Fruit fly (Drosophila melanogaster) whole organism, pupa: ENCODE measurements around the gene CG46383.

ENCODE experiments used
- CG10348 ChIP-seq: fragments of 200-800 bp; sonication (Bioruptor generic); IDR thresholded peaks from 2 replicates; pipeline ENCODE4 v1.3.6; 2022; ENCODE audit warnings: missing biosample characterization, missing genetic modification characterization
- CG12605 ChIP-seq: fragments of 200-800 bp; sonication (Bioruptor generic); IDR thresholded peaks from 2 replicates; pipeline ENCODE4 v1.3.6; 2022; ENCODE audit warnings: missing biosample characterization, missing genetic modification characterization
- CG13204 ChIP-seq: fragments of 200-800 bp; sonication (Bioruptor generic); optimal IDR thresholded peaks from 2 replicates; lab custom pipeline; 2018; ENCODE audit warnings: missing biosample characterization, mild to moderate bottlenecking, missing genetic modification characterization, moderate library complexity
- CG14655 ChIP-seq: fragments of 200-800 bp; sonication (Bioruptor generic); optimal IDR thresholded peaks from 3 replicates; lab custom pipeline; 2017; ENCODE audit warnings: mild to moderate bottlenecking, missing biosample characterization, missing genetic modification reagents, missing genetic modification characterization
- CG15710 ChIP-seq: fragments of 200-800 bp; sonication (Bioruptor generic); optimal IDR thresholded peaks from 2 replicates; lab custom pipeline; 2018; ENCODE audit warnings: missing biosample characterization, mild to moderate bottlenecking, missing genetic modification characterization, moderate library complexity
- CG17806 ChIP-seq: fragments of 200-800 bp; sonication (Bioruptor generic); optimal IDR thresholded peaks from 2 replicates; lab custom pipeline; 2018; ENCODE audit warnings: missing biosample characterization, mild to moderate bottlenecking, missing genetic modification characterization, moderate library complexity
- CG32121 ChIP-seq: fragments of 200-800 bp; sonication (Bioruptor generic); IDR thresholded peaks from 2 replicates; pipeline ENCODE4 v1.3.6; 2022; ENCODE audit warnings: missing biosample characterization, missing genetic modification characterization
- CG34367 ChIP-seq: fragments of 200-800 bp; sonication (Bioruptor generic); optimal IDR thresholded peaks from 2 replicates; lab custom pipeline; 2018; ENCODE audit warnings: missing biosample characterization, mild to moderate bottlenecking, missing genetic modification characterization
- CG4496 ChIP-seq: fragments of 200-800 bp; sonication (Bioruptor generic); IDR thresholded peaks from 3 replicates; pipeline ENCODE4 v1.3.6; 2022; ENCODE audit warnings: missing biosample characterization, missing genetic modification characterization
- CG8159 ChIP-seq: fragments of 200-800 bp; sonication (Bioruptor generic); optimal IDR thresholded peaks from 3 replicates; lab custom pipeline; 2018; ENCODE audit warnings: missing biosample characterization, mild to moderate bottlenecking, missing genetic modification characterization, moderate library complexity
- CG8301 ChIP-seq: fragments of 200-800 bp; sonication (Bioruptor generic); optimal IDR thresholded peaks from 2 replicates; lab custom pipeline; 2018; ENCODE audit warnings: missing biosample characterization, mild to moderate bottlenecking, missing genetic modification characterization
- CG9948 ChIP-seq: fragments of 200-800 bp; sonication (Bioruptor generic); optimal IDR thresholded peaks from 2 replicates; lab custom pipeline; 2018; ENCODE audit warnings: missing biosample characterization, mild to moderate bottlenecking, missing genetic modification characterization, moderate library complexity
- D1 ChIP-seq: fragments of 200-800 bp; sonication (Bioruptor generic); optimal IDR thresholded peaks from 2 replicates; lab custom pipeline; 2018; ENCODE audit warnings: missing biosample characterization, mild to moderate bottlenecking, missing genetic modification characterization, moderate library complexity
- EcR ChIP-seq: fragments of 200-800 bp; sonication (Bioruptor generic); optimal IDR thresholded peaks from 3 replicates; lab custom pipeline; 2019; ENCODE audit warnings: missing biosample characterization, missing genetic modification characterization, mild to moderate bottlenecking, moderate library complexity, missing genetic modification reagents
- Ets98B ChIP-seq: fragments of 200-800 bp; sonication (Bioruptor generic); IDR thresholded peaks from 2 replicates; pipeline ENCODE4 v1.3.6; 2022; ENCODE audit warnings: missing biosample characterization, missing genetic modification characterization
- Pif1A ChIP-seq: fragments of 200-800 bp; sonication (Bioruptor generic); optimal IDR thresholded peaks from 3 replicates; lab custom pipeline; 2016; ENCODE audit warnings: missing biosample characterization, missing genetic modification characterization
- Pif1B ChIP-seq: fragments of 200-800 bp; sonication (Bioruptor generic); optimal IDR thresholded peaks from 3 replicates; lab custom pipeline; 2016; ENCODE audit warnings: missing biosample characterization, missing genetic modification characterization
- Snoo ChIP-seq: fragments of 200-800 bp; sonication (Bioruptor generic); optimal IDR thresholded peaks from 3 replicates; lab custom pipeline; 2017; ENCODE audit warnings: missing biosample characterization, mild to moderate bottlenecking, missing genetic modification characterization, inconsistent platforms
- fd96Ca ChIP-seq: fragments of 200-800 bp; sonication (Bioruptor generic); IDR thresholded peaks from 3 replicates; pipeline ENCODE4 v1.3.6; 2022; ENCODE audit warnings: missing biosample characterization, missing genetic modification characterization
- gl ChIP-seq: fragments of 200-800 bp; sonication (Bioruptor generic); optimal IDR thresholded peaks from 2 replicates; lab custom pipeline; 2018; ENCODE audit warnings: missing biosample characterization, mild to moderate bottlenecking, missing genetic modification characterization
- rn ChIP-seq: fragments of 200-800 bp; sonication (Bioruptor generic); IDR thresholded peaks from 2 replicates; pipeline ENCODE4 v1.3.6; 2022; ENCODE audit warnings: missing biosample characterization, missing genetic modification characterization

The CG46383 gene

dm6 chr3R:15972979-15973486 lies 22.3 kb upstream of the CG46383 start, which contains the start of gene Hel89B:
Gene Hel89B (plus strand): TSS chr3R:15973298.
- peak; percentile 43 for TF ChIP-seq CG9948 (tag; lab: Kevin White, UChicago)
- peak; percentile 49 for TF ChIP-seq CG8159 (tag; lab: Kevin White, UChicago)
- no peak for TF ChIP-seq CG14655
- TF ChIP-seq CG32121 (GFP tag; lab: Robert Waterston, UW), result no peak
- TF ChIP-seq CG15710 (tag; lab: Kevin White, UChicago), result peak; percentile 29
- peak; percentile 29 for TF ChIP-seq CG8301 (tag; lab: Kevin White, UChicago)
- peak; percentile 7 for TF ChIP-seq CG17806 (tag; lab: Kevin White, UChicago)
- TF ChIP-seq gl (tag; lab: Kevin White, UChicago), result no peak
- TF ChIP-seq CG4496 (GFP tag; lab: Robert Waterston, UW), result no peak
- no peak for TF ChIP-seq Snoo (tag; lab: Kevin White, UChicago)
- TF ChIP-seq CG10348 (GFP tag; lab: Robert Waterston, UW), result no peak
- no peak for TF ChIP-seq EcR (GFP tag; lab: Kevin White, UChicago)
- TF ChIP-seq, all 21 proteins: peak for 5

- TF ChIP-seq CG12605, result no peak
- no peak for TF ChIP-seq rn (GFP tag; lab: Robert Waterston, UW)
- TF ChIP-seq CG17806 (tag; lab: Kevin White, UChicago), result no peak
- TF ChIP-seq EcR (GFP tag; lab: Kevin White, UChicago), result no peak
- TF ChIP-seq CG32121 (GFP tag; lab: Robert Waterston, UW), result no peak
- TF ChIP-seq CG8159 (tag; lab: Kevin White, UChicago), result no peak
- TF ChIP-seq CG14655, result no peak
- no peak for TF ChIP-seq CG9948 (tag; lab: Kevin White, UChicago)
- no peak for TF ChIP-seq Ets98B (GFP tag; lab: Robert Waterston, UW)
- no peak for TF ChIP-seq CG8301 (tag; lab: Kevin White, UChicago)
- TF ChIP-seq gl (tag; lab: Kevin White, UChicago), result no peak
- no peak for TF ChIP-seq CG13204
- no peak for TF ChIP-seq CG15710 (tag; lab: Kevin White, UChicago)
- no peak for TF ChIP-seq CG4496 (GFP tag; lab: Robert Waterston, UW)
- TF ChIP-seq Pif1B (GFP tag; lab: Kevin White, UChicago), result no peak
- no peak for TF ChIP-seq fd96Ca (GFP tag; lab: Robert Waterston, UW)
- TF ChIP-seq Pif1A (GFP tag; lab: Kevin White, UChicago), result no peak
- TF ChIP-seq CG34367 (tag; lab: Kevin White, UChicago), result no peak
- no peak for TF ChIP-seq CG10348 (GFP tag; lab: Robert Waterston, UW)
These were observed 21.7 kb upstream of the CG46383 start, which contains the start of gene mor for dm6 chr3R:15972298-15972978. Gene mor (minus strand): TSS chr3R:15972913.

- no peak for TF ChIP-seq Pif1B (GFP tag; lab: Kevin White, UChicago)
- TF ChIP-seq CG9948 (tag; lab: Kevin White, UChicago), result peak; percentile 90
- no peak for TF ChIP-seq D1 (tag; lab: Kevin White, UChicago)
- no peak; the same call in 1 of the 2 replicates for TF ChIP-seq CG12605
- TF ChIP-seq CG13204, result no peak
- peak; percentile 94 for TF ChIP-seq CG15710 (tag; lab: Kevin White, UChicago)
- TF ChIP-seq Pif1A (GFP tag; lab: Kevin White, UChicago), result no peak
- TF ChIP-seq CG17806 (tag; lab: Kevin White, UChicago), result peak; percentile 51
- no peak for TF ChIP-seq rn (GFP tag; lab: Robert Waterston, UW)
- TF ChIP-seq CG14655, result no peak
- no peak for TF ChIP-seq CG4496 (GFP tag; lab: Robert Waterston, UW)
- TF ChIP-seq CG8159 (tag; lab: Kevin White, UChicago), result no peak
- TF ChIP-seq gl (tag; lab: Kevin White, UChicago), result no peak
- TF ChIP-seq CG34367 (tag; lab: Kevin White, UChicago), result peak; percentile 89
- TF ChIP-seq CG8301 (tag; lab: Kevin White, UChicago), result no peak
- TF ChIP-seq EcR (GFP tag; lab: Kevin White, UChicago), result peak; percentile 35
- no peak for TF ChIP-seq Ets98B (GFP tag; lab: Robert Waterston, UW)
- peak; percentile 83 for TF ChIP-seq Snoo (tag; lab: Kevin White, UChicago)
- TF ChIP-seq CG32121 (GFP tag; lab: Robert Waterston, UW), result peak; percentile 70
- TF ChIP-seq CG10348 (GFP tag; lab: Robert Waterston, UW), result peak; percentile 56; the same call in 1 of the 2 replicates
- TF ChIP-seq fd96Ca (GFP tag; lab: Robert Waterston, UW), result no peak
These were observed 14.4 kb upstream of the CG46383 start, which contains the start of the genes CG32856 and Rbf2 for dm6 chr3R:15965169-15965568. Gene CG32856 (minus strand): TSS chr3R:15965351. Gene Rbf2 (plus strand): TSS chr3R:15965446.

DNA sequence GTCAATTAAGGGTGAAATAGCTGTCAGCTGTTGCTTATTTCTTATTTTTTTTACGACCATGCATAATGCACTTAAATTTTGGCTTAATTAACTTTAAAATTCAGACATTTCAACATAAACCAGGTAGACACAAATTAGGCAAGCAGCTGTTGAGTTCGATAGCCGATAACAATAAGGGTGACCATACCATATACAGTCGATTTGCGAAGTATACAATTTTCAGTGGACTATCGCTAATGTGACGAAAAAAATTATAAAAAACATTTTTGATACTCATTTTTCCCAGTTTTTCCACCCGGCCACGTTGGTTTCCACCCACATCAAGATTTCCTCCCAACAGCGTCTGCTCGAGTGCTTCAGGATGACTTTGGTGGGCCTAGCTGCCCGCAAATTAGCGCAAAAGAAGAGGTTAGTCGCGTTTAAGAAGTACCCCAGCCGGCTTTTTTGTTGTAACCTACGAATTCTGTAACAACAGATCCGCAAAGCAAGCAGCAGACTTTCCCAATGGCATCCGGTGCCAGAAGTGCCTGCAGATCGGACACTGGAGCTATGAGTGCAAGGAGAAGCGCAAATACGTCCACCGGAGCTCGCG lies 13.0 kb upstream of the CG46383 start, which contains the start of the genes CG4287 and CG5516:
CG4287 (minus strand) TSS at position 178 of the 592 bp plus-strand sequence.
CG5516 (plus strand) TSS at position 195 of the 592 bp plus-strand sequence.
- TF ChIP-seq Pif1A (GFP tag; lab: Kevin White, UChicago) (no peak), CG14655 (no peak)

DNA sequence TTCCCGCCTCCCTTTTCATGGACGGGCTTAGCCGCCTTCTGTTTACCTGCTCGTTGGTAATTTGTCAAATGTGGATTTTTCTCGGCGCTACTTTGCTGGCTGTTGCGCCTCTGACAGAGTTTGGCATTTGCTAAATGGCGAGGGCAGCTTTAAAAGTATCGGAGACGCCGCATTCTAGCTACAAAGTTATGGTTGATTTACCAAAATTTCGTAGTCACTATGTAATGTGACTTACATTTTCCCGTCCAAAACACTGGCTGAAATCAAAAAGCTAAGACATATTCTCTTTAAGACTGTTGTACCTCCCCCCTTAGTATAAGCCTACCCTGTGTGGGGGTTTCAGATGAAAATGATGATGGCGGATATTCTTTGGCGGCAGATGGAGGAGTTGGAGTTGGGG lies 3.1 kb downstream of the CG46383 start:
- TF ChIP-seq CG34367 (tag; lab: Kevin White, UChicago) (no peak), CG9948 (tag; lab: Kevin White, UChicago) (no peak), Pif1A (GFP tag; lab: Kevin White, UChicago) (no peak), CG10348 (GFP tag; lab: Robert Waterston, UW) (no peak), Pif1B (GFP tag; lab: Kevin White, UChicago) (no peak), CG14655 (no peak), Snoo (tag; lab: Kevin White, UChicago) (no peak), EcR (GFP tag; lab: Kevin White, UChicago) (no peak), D1 (tag; lab: Kevin White, UChicago) (no peak), CG15710 (tag; lab: Kevin White, UChicago) (no peak), CG8159 (tag; lab: Kevin White, UChicago) (no peak), CG32121 (GFP tag; lab: Robert Waterston, UW) (no peak), fd96Ca (GFP tag; lab: Robert Waterston, UW) (no peak)
